Fruit fly (Drosophila melanogaster) whole organism, pupa: ENCODE data around the gene CG42747.
A peak's percentile ranks its signal among the peaks of the same experiment; 100 is the strongest.

Source experiments
- CG10348 ChIP-seq: fragments of 200-800 bp; sonication (Bioruptor generic); IDR thresholded peaks from 2 replicates; pipeline ENCODE4 v1.3.6; 2022; ENCODE audit warnings: missing biosample characterization, missing genetic modification characterization
- CG12605 ChIP-seq: fragments of 200-800 bp; sonication (Bioruptor generic); IDR thresholded peaks from 2 replicates; pipeline ENCODE4 v1.3.6; 2022; ENCODE audit warnings: missing biosample characterization, missing genetic modification characterization
- CG13204 ChIP-seq: fragments of 200-800 bp; sonication (Bioruptor generic); optimal IDR thresholded peaks from 2 replicates; lab custom pipeline; 2018; ENCODE audit warnings: missing biosample characterization, mild to moderate bottlenecking, missing genetic modification characterization, moderate library complexity
- CG14655 ChIP-seq: fragments of 200-800 bp; sonication (Bioruptor generic); optimal IDR thresholded peaks from 3 replicates; lab custom pipeline; 2017; ENCODE audit warnings: mild to moderate bottlenecking, missing biosample characterization, missing genetic modification reagents, missing genetic modification characterization
- CG15710 ChIP-seq: fragments of 200-800 bp; sonication (Bioruptor generic); optimal IDR thresholded peaks from 2 replicates; lab custom pipeline; 2018; ENCODE audit warnings: missing biosample characterization, mild to moderate bottlenecking, missing genetic modification characterization, moderate library complexity
- CG17806 ChIP-seq: fragments of 200-800 bp; sonication (Bioruptor generic); optimal IDR thresholded peaks from 2 replicates; lab custom pipeline; 2018; ENCODE audit warnings: missing biosample characterization, mild to moderate bottlenecking, missing genetic modification characterization, moderate library complexity
- CG32121 ChIP-seq: fragments of 200-800 bp; sonication (Bioruptor generic); IDR thresholded peaks from 2 replicates; pipeline ENCODE4 v1.3.6; 2022; ENCODE audit warnings: missing biosample characterization, missing genetic modification characterization
- CG34367 ChIP-seq: fragments of 200-800 bp; sonication (Bioruptor generic); optimal IDR thresholded peaks from 2 replicates; lab custom pipeline; 2018; ENCODE audit warnings: missing biosample characterization, mild to moderate bottlenecking, missing genetic modification characterization
- CG4496 ChIP-seq: fragments of 200-800 bp; sonication (Bioruptor generic); IDR thresholded peaks from 3 replicates; pipeline ENCODE4 v1.3.6; 2022; ENCODE audit warnings: missing biosample characterization, missing genetic modification characterization
- CG8159 ChIP-seq: fragments of 200-800 bp; sonication (Bioruptor generic); optimal IDR thresholded peaks from 3 replicates; lab custom pipeline; 2018; ENCODE audit warnings: missing biosample characterization, mild to moderate bottlenecking, missing genetic modification characterization, moderate library complexity
- CG8301 ChIP-seq: fragments of 200-800 bp; sonication (Bioruptor generic); optimal IDR thresholded peaks from 2 replicates; lab custom pipeline; 2018; ENCODE audit warnings: missing biosample characterization, mild to moderate bottlenecking, missing genetic modification characterization
- CG9948 ChIP-seq: fragments of 200-800 bp; sonication (Bioruptor generic); optimal IDR thresholded peaks from 2 replicates; lab custom pipeline; 2018; ENCODE audit warnings: missing biosample characterization, mild to moderate bottlenecking, missing genetic modification characterization, moderate library complexity
- D1 ChIP-seq: fragments of 200-800 bp; sonication (Bioruptor generic); optimal IDR thresholded peaks from 2 replicates; lab custom pipeline; 2018; ENCODE audit warnings: missing biosample characterization, mild to moderate bottlenecking, missing genetic modification characterization, moderate library complexity
- EcR ChIP-seq: fragments of 200-800 bp; sonication (Bioruptor generic); optimal IDR thresholded peaks from 3 replicates; lab custom pipeline; 2019; ENCODE audit warnings: missing biosample characterization, missing genetic modification characterization, mild to moderate bottlenecking, moderate library complexity, missing genetic modification reagents
- Ets98B ChIP-seq: fragments of 200-800 bp; sonication (Bioruptor generic); IDR thresholded peaks from 2 replicates; pipeline ENCODE4 v1.3.6; 2022; ENCODE audit warnings: missing biosample characterization, missing genetic modification characterization
- Pif1A ChIP-seq: fragments of 200-800 bp; sonication (Bioruptor generic); optimal IDR thresholded peaks from 3 replicates; lab custom pipeline; 2016; ENCODE audit warnings: missing biosample characterization, missing genetic modification characterization
- Pif1B ChIP-seq: fragments of 200-800 bp; sonication (Bioruptor generic); optimal IDR thresholded peaks from 3 replicates; lab custom pipeline; 2016; ENCODE audit warnings: missing biosample characterization, missing genetic modification characterization
- Snoo ChIP-seq: fragments of 200-800 bp; sonication (Bioruptor generic); optimal IDR thresholded peaks from 3 replicates; lab custom pipeline; 2017; ENCODE audit warnings: missing biosample characterization, mild to moderate bottlenecking, missing genetic modification characterization, inconsistent platforms
- fd96Ca ChIP-seq: fragments of 200-800 bp; sonication (Bioruptor generic); IDR thresholded peaks from 3 replicates; pipeline ENCODE4 v1.3.6; 2022; ENCODE audit warnings: missing biosample characterization, missing genetic modification characterization
- gl ChIP-seq: fragments of 200-800 bp; sonication (Bioruptor generic); optimal IDR thresholded peaks from 2 replicates; lab custom pipeline; 2018; ENCODE audit warnings: missing biosample characterization, mild to moderate bottlenecking, missing genetic modification characterization
- rn ChIP-seq: fragments of 200-800 bp; sonication (Bioruptor generic); IDR thresholded peaks from 2 replicates; pipeline ENCODE4 v1.3.6; 2022; ENCODE audit warnings: missing biosample characterization, missing genetic modification characterization

CG42747 gene

dm6 chr3L:6439713-6440461 is 39.5 kb downstream of the CG42747 start:
- TF ChIP-seq CG12605 (GFP tag; lab: Robert Waterston, UW) = no peak
- TF ChIP-seq CG8301 (tag; lab: Kevin White, UChicago) = no peak
- TF ChIP-seq CG15710 (tag; lab: Kevin White, UChicago) = no peak
- no peak for TF ChIP-seq Pif1A

- TF ChIP-seq CG8301 (tag; lab: Kevin White, UChicago) (no peak), CG32121 (GFP tag; lab: Robert Waterston, UW) (no peak), CG9948 (tag; lab: Kevin White, UChicago) (peak; percentile 4), CG15710 (tag; lab: Kevin White, UChicago) (no peak), D1 (tag; lab: Kevin White, UChicago) (no peak), CG8159 (tag; lab: Kevin White, UChicago) (peak; percentile 41), CG34367 (tag; lab: Kevin White, UChicago) (no peak), rn (GFP tag; lab: Robert Waterston, UW) (no peak), CG10348 (GFP tag; lab: Robert Waterston, UW) (no peak)
These were observed 40.0 kb downstream of the CG42747 start for dm6 chr3L:6440462-6440811.

DNA sequence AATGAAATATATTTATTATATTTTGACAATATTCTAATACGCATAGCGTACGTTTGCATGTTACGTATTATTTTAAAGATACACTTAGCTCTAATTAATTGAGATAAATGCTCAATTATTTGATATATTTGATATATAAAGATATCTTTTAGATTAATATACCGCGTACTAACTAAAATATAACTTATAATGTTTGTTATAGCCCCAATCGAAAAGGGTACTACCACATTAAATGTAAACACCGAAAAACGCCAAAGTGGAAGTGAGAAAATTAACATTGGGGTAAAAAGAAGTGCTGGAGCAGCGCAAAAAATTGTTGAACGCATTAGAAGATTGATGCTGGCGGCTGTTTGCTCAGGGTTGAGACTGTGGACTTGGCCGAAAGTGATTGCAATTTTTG is 42.8 kb downstream of the CG42747 start:
- TF ChIP-seq Snoo (tag; lab: Kevin White, UChicago) (no peak), CG13204 (GFP tag; lab: Kevin White, UChicago) (no peak), Pif1A (no peak), rn (GFP tag; lab: Robert Waterston, UW) (no peak), CG17806 (no peak), CG4496 (GFP tag; lab: Robert Waterston, UW) (no peak), EcR (no peak), gl (no peak), CG10348 (GFP tag; lab: Robert Waterston, UW) (no peak)

DNA sequence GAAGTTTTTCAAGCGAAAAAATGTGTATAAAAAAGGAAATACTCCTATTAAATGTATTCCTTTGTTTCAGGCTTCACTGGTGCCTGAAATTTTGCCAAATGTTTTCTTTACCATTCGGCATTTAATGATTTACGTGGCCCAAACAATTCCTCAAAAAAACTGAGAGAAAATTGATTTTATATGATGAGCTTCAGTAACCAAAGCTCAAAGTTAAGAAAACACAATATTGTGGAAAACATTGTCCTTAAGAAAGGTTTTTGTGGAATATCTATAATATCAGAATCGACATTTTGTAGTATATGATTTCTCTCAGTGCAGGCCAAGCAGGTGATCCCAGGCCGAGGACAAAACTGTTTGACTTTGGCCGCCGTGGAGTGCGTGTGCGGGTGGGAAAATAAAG is 46.2 kb downstream of the CG42747 start:
- TF ChIP-seq CG14655 (GFP tag; lab: Kevin White, UChicago) (peak; percentile 40), rn (GFP tag; lab: Robert Waterston, UW) (no peak), Snoo (tag; lab: Kevin White, UChicago) (peak; percentile 7), CG17806 (peak; percentile 50), CG12605 (GFP tag; lab: Robert Waterston, UW) (no peak), Ets98B (no peak), CG34367 (tag; lab: Kevin White, UChicago) (peak; percentile 36), Pif1A (peak; percentile 35), CG15710 (tag; lab: Kevin White, UChicago) (peak; percentile 54), CG32121 (GFP tag; lab: Robert Waterston, UW) (peak; percentile 24; the same call in 1 of the 2 replicates), CG10348 (GFP tag; lab: Robert Waterston, UW) (no peak), CG9948 (tag; lab: Kevin White, UChicago) (peak; percentile 63), CG8159 (tag; lab: Kevin White, UChicago) (peak; percentile 55), CG4496 (GFP tag; lab: Robert Waterston, UW) (no peak), gl (no peak), D1 (tag; lab: Kevin White, UChicago) (no peak), CG13204 (GFP tag; lab: Kevin White, UChicago) (no peak), Pif1B (no peak), fd96Ca (GFP tag; lab: Robert Waterston, UW) (no peak), CG8301 (tag; lab: Kevin White, UChicago) (peak; percentile 21), EcR (no peak)

dm6 chr3L:6447203-6447602 is 46.8 kb downstream of the CG42747 start:
- TF ChIP-seq CG14655 (GFP tag; lab: Kevin White, UChicago) (no peak), CG10348 (GFP tag; lab: Robert Waterston, UW) (no peak), CG9948 (tag; lab: Kevin White, UChicago) (no peak), CG13204 (GFP tag; lab: Kevin White, UChicago) (no peak), Pif1A (peak; percentile 29), CG34367 (tag; lab: Kevin White, UChicago) (no peak), CG32121 (GFP tag; lab: Robert Waterston, UW) (no peak), Pif1B (no peak), D1 (tag; lab: Kevin White, UChicago) (no peak), fd96Ca (GFP tag; lab: Robert Waterston, UW) (peak; percentile 60; the same call in 1 of the 3 replicates), CG4496 (GFP tag; lab: Robert Waterston, UW) (peak; percentile 72), rn (GFP tag; lab: Robert Waterston, UW) (peak; percentile 36; the same call in 1 of the 2 replicates), Snoo (tag; lab: Kevin White, UChicago) (no peak), CG17806 (no peak), CG12605 (GFP tag; lab: Robert Waterston, UW) (peak; percentile 88), gl (no peak), CG15710 (tag; lab: Kevin White, UChicago) (no peak), CG8159 (tag; lab: Kevin White, UChicago) (no peak), Ets98B (peak; percentile 58; the same call in 1 of the 2 replicates), EcR (no peak), CG8301 (tag; lab: Kevin White, UChicago) (no peak)

- no peak for TF ChIP-seq D1 (tag; lab: Kevin White, UChicago)
- peak; percentile 7 for TF ChIP-seq CG9948 (tag; lab: Kevin White, UChicago)
- TF ChIP-seq fd96Ca (GFP tag; lab: Robert Waterston, UW) = peak; percentile 28; the same call in 1 of the 3 replicates
- TF ChIP-seq Pif1B = no peak
- no peak for TF ChIP-seq Snoo (tag; lab: Kevin White, UChicago)
- TF ChIP-seq CG13204 (GFP tag; lab: Kevin White, UChicago) = peak; percentile 48
- peak; percentile 65 for TF ChIP-seq CG15710 (tag; lab: Kevin White, UChicago)
- TF ChIP-seq CG14655 (GFP tag; lab: Kevin White, UChicago) = peak; percentile 42
- no peak for TF ChIP-seq CG8301 (tag; lab: Kevin White, UChicago)
- peak; percentile 56 for TF ChIP-seq CG17806
- no peak for TF ChIP-seq Ets98B
- TF ChIP-seq rn (GFP tag; lab: Robert Waterston, UW) = no peak
- TF ChIP-seq EcR = no peak
- TF ChIP-seq CG12605 (GFP tag; lab: Robert Waterston, UW) = peak; percentile 73
- TF ChIP-seq CG4496 (GFP tag; lab: Robert Waterston, UW) = peak; percentile 65; the same call in 2 of the 3 replicates
- TF ChIP-seq CG32121 (GFP tag; lab: Robert Waterston, UW) = no peak
- peak; percentile 86 for TF ChIP-seq gl
- TF ChIP-seq CG34367 (tag; lab: Kevin White, UChicago) = peak; percentile 62
- TF ChIP-seq Pif1A = no peak
- no peak for TF ChIP-seq CG10348 (GFP tag; lab: Robert Waterston, UW)
- peak; percentile 68 for TF ChIP-seq CG8159 (tag; lab: Kevin White, UChicago)
These were observed 47.3 kb downstream of the CG42747 start for dm6 chr3L:6447708-6448107.
